Fruit fly (Drosophila melanogaster) whole organism, embryonic: ENCODE measurements around the gene CG11168.

ENCODE experiments used
- CG12391 ChIP-seq: fragments of 200-800 bp; sonication (Bioruptor generic); optimal IDR thresholded peaks from 3 replicates; lab custom pipeline; 2018; ENCODE audit warnings: missing biosample characterization, mild to moderate bottlenecking, missing genetic modification characterization, moderate library complexity
- CG17802 ChIP-seq: fragments of 200-800 bp; sonication (Bioruptor generic); optimal IDR thresholded peaks from 2 replicates; lab custom pipeline; 2018; ENCODE audit warnings: missing biosample characterization, mild to moderate bottlenecking, missing genetic modification characterization, moderate library complexity
- CG1792 ChIP-seq: fragments of 200-800 bp; sonication (Bioruptor generic); optimal IDR thresholded peaks from 2 replicates; lab custom pipeline; 2016; ENCODE audit warnings: missing biosample characterization, missing genetic modification characterization
- CG31441 ChIP-seq: fragments of 200-800 bp; sonication (Bioruptor generic); IDR thresholded peaks from 2 replicates; pipeline ENCODE4 v1.3.6; 2022; ENCODE audit warnings: missing biosample characterization, missing genetic modification characterization
- CG6272 ChIP-seq: fragments of 200-800 bp; sonication (Bioruptor generic); IDR thresholded peaks from 2 replicates; pipeline ENCODE4 v1.3.6; 2022; ENCODE audit warnings: missing biosample characterization, missing genetic modification characterization
- CG8388 ChIP-seq: fragments of 200-800 bp; sonication (Bioruptor generic); optimal IDR thresholded peaks from 2 replicates; lab custom pipeline; 2019; ENCODE audit warnings: missing biosample characterization, mild to moderate bottlenecking, missing genetic modification characterization, moderate library complexity
- CG9215 ChIP-seq: fragments of 200-800 bp; sonication (Bioruptor generic); IDR thresholded peaks from 2 replicates; pipeline ENCODE4 v1.3.6; 2022; ENCODE audit warnings: missing biosample characterization, missing genetic modification characterization
- E2f2 ChIP-seq: fragments of 200-800 bp; sonication (Bioruptor generic); IDR thresholded peaks from 2 replicates; pipeline ENCODE4 v1.3.6; 2022; ENCODE audit warnings: missing biosample characterization, missing genetic modification characterization
- YL-1 ChIP-seq: fragments of 200-800 bp; sonication (Bioruptor generic); optimal IDR thresholded peaks from 3 replicates; lab custom pipeline; 2017; ENCODE audit warnings: missing biosample characterization, mild to moderate bottlenecking, missing genetic modification characterization
- az2 ChIP-seq: fragments of 200-800 bp; sonication (Bioruptor generic); optimal IDR thresholded peaks from 3 replicates; lab custom pipeline; 2016; ENCODE audit warnings: missing biosample characterization, missing genetic modification characterization
- pan ChIP-seq, 4 experiments: fragments of >200 bp in 3 of 4; fragments of 200-800 bp in 1 of 4; sonication (Bioruptor generic) in 1 of 4; optimal IDR thresholded peaks in 3 of 4; IDR thresholded peaks in 1 of 4; 2 replicates each; pipeline versions ENCODE4 v1.3.6 to Lab custom; 2017 to 2022; ENCODE audit warnings: missing biosample characterization in 2 of 4, missing genetic modification characterization in 2 of 4, mixed read lengths in 1 of 4

- no peak for TF ChIP-seq az2 (GFP tag; lab: Kevin White, UChicago)
- TF ChIP-seq CG12391 (tag; lab: Kevin White, UChicago): no peak
- no peak for TF ChIP-seq pan (optimal IDR thresholded peaks at IDR 0.05; lab: Kevin White, UChicago)
- TF ChIP-seq pan (GFP tag; optimal IDR thresholded peaks at IDR 0.05 in 1 of 2, IDR thresholded peaks at IDR 0.05 in 1 of 2): no peak
- no peak for TF ChIP-seq CG31441
- no peak for TF ChIP-seq CG9215
- TF ChIP-seq CG8388 (GFP tag; lab: Kevin White, UChicago): no peak
- no peak for TF ChIP-seq YL-1 (GFP tag; lab: Kevin White, UChicago)
- no peak for TF ChIP-seq E2f2 (GFP tag; lab: Robert Waterston, UW)
- TF ChIP-seq CG17802 (tag; lab: Kevin White, UChicago): no peak
- no peak for TF ChIP-seq CG1792 (GFP tag; lab: Kevin White, UChicago)
- TF ChIP-seq CG6272 (GFP tag; lab: Robert Waterston, UW): no peak
Observed at dm6 chr3R:24935758-24936157, 17.9 kb downstream of the CG11168 start.
